Fruit fly (Drosophila melanogaster): Measurements from ENCODE around the gene spz5.

The spz5 gene

dm6 chr3L:2879827-2880131 lies 12.2 kb downstream of the spz5 start (continued):
- TF ChIP-seq Ets21C (GFP tag; optimal IDR thresholded peaks at IDR 0.05) (no peak), CG3032 (tag; optimal IDR thresholded peaks at IDR 0.05) (peak; percentile 82), esn (GFP tag; optimal IDR thresholded peaks at IDR 0.05) (peak; percentile 33), Blimp-1 (GFP tag; optimal IDR thresholded peaks at IDR 0.05) (no peak), fd85E (GFP tag; optimal IDR thresholded peaks at IDR 0.05) (no peak), CG7368 (GFP tag; optimal IDR thresholded peaks at IDR 0.05) (peak; percentile 52), Hr38 (GFP tag; optimal IDR thresholded peaks at IDR 0.05) (no peak), CG6276 (GFP tag; optimal IDR thresholded peaks at IDR 0.05) (peak; percentile 47), acj6 (GFP tag; optimal IDR thresholded peaks at IDR 0.05) (peak; percentile 7), Sox102F (GFP tag; optimal IDR thresholded peaks at IDR 0.05) (no peak), cyc (GFP tag; optimal IDR thresholded peaks at IDR 0.05) (peak; percentile 66), Sox15 (GFP tag; optimal IDR thresholded peaks at IDR 0.05) (no peak), Eip75B (GFP tag; optimal IDR thresholded peaks at IDR 0.05) (peak; percentile 61), Smox (GFP tag; optimal IDR thresholded peaks at IDR 0.05) (no peak), eg (GFP tag; IDR thresholded peaks at IDR 0.05) (peak; percentile 86), CG32006 (GFP tag; optimal IDR thresholded peaks at IDR 0.05) (peak; percentile 45), CG6854 (GFP tag; optimal IDR thresholded peaks at IDR 0.05) (no peak), lz (GFP tag; optimal IDR thresholded peaks at IDR 0.05) (peak; percentile 48), dac (GFP tag; optimal IDR thresholded peaks at IDR 0.05) (no peak), CG8319 (GFP tag; optimal IDR thresholded peaks at IDR 0.05) (peak; percentile 13), CG11294 (GFP tag; IDR thresholded peaks at IDR 0.05) (peak; percentile 81), CG31627 (GFP tag; optimal IDR thresholded peaks at IDR 0.05) (peak; percentile 8), fkh (GFP tag; optimal IDR thresholded peaks at IDR 0.05) (no peak), CG10669 (GFP tag; optimal IDR thresholded peaks at IDR 0.05) (peak; percentile 80), Ets96B (tag; optimal IDR thresholded peaks at IDR 0.05) (peak; percentile 80), CG8632 (GFP tag; optimal IDR thresholded peaks at IDR 0.05) (no peak), CG34406 (GFP tag; optimal IDR thresholded peaks at IDR 0.05) (no peak), Met (GFP tag; optimal IDR thresholded peaks at IDR 0.05) (peak; percentile 18)

DNA sequence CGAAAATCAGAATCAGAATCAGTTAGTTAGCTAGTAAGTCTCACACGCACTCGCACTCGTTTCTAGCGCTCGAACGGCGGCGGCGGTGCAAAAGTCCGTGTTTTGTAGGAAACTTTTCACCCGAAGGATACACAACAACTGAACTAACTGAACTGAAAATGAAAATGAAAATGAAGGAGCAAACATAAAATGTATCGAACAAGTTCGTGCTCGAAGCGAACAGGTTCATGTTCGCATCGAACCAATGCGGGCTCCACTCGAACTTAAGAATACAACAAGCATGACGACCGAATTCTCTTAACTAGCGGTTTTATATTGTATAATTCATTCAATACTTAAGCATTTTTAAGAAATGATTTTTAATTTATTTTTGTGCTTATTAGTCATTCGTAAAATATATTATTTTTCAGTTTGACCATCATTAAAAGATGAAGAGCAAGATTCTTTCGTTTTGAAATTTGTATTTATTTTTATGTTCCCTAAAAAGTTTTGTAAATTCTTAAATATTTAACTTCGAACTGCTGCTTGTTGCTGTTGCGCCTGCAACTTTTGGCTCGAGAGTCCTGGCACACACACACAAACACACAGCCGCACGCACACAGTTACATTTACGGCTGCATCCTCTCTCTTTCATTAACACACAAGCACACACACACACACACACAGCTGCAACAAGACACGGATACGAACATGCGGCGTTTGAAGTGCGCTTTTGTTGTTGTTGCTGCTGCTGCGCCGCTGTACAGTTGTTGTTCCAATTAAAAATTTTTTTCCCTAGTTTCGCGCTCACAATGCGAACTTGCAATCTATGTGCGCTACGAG lies 12.8 kb downstream of the spz5 start, which contains the start of gene Tet:
Gene Tet, minus strand, starts transcription at position 154 of the 822 bp plus-strand sequence.
- no peak for TF ChIP-seq svp (GFP tag)
- TF ChIP-seq salr (GFP tag; optimal IDR thresholded peaks at IDR 0.05), result no peak
- TF ChIP-seq Sox14 (GFP tag; optimal IDR thresholded peaks at IDR 0.05), result no peak
- TF ChIP-seq Lpt (GFP tag; optimal IDR thresholded peaks at IDR 0.05), result no peak
- TF ChIP-seq ss (GFP tag; optimal IDR thresholded peaks at IDR 0.05), result no peak
- TF ChIP-seq CG8119 (GFP tag; IDR thresholded peaks at IDR 0.05), result no peak
- TF ChIP-seq Hr38 (GFP tag; optimal IDR thresholded peaks at IDR 0.05), result no peak
- TF ChIP-seq Eip78C (GFP tag), result peak; percentile 34
- no peak for TF ChIP-seq cyc (GFP tag; optimal IDR thresholded peaks at IDR 0.05)

DNA sequence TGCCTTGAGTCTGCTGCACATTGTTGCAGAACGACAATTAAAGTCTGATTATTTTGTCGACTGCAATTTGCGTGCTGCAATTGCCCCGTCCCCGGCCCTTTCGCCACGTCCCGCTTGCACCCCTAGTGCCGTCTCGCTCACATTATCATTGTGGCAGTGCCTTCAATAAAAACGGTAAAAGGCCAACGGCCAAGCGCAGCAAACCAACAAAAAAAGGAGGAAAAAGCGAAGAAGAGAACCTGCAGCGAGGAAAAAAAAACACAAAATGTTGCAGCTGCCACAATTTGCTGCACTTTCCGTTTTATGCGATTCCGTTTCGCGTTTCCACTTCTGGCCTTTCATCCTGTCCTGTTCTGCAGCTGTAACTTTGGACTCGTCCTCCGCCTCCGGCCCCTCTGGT lies 17.9 kb downstream of the spz5 start:
- TF ChIP-seq vri (GFP tag; optimal IDR thresholded peaks at IDR 0.05) (no peak), CG6808 (GFP tag; optimal IDR thresholded peaks at IDR 0.05) (peak; percentile 27), fd59A (GFP tag; optimal IDR thresholded peaks at IDR 0.05) (no peak), pdm3 (GFP tag; optimal IDR thresholded peaks at IDR 0.05) (no peak), dsx (GFP tag; optimal IDR thresholded peaks at IDR 0.05; ENCODE audit: poor library complexity, severe bottlenecking) (peak; percentile 70), svp (GFP tag) (peak; percentile 40), CG3919 (GFP tag; optimal IDR thresholded peaks at IDR 0.05) (no peak), CG8119 (GFP tag; IDR thresholded peaks at IDR 0.05) (no peak), Eip75B (GFP tag; optimal IDR thresholded peaks at IDR 0.05) (no peak), Gug (GFP tag; IDR thresholded peaks at IDR 0.05) (no peak), CG6854 (GFP tag; optimal IDR thresholded peaks at IDR 0.05) (peak; percentile 77), Blimp-1 (GFP tag; optimal IDR thresholded peaks at IDR 0.05) (peak; percentile 80), Smox (GFP tag; optimal IDR thresholded peaks at IDR 0.05) (no peak), OdsH (GFP tag; optimal IDR thresholded peaks at IDR 0.05) (no peak), CG10631 (GFP tag; optimal IDR thresholded peaks at IDR 0.05) (no peak), CG11902 (GFP tag; optimal IDR thresholded peaks at IDR 0.05) (no peak), dac (GFP tag; optimal IDR thresholded peaks at IDR 0.05) (no peak), Hr4 (GFP tag; optimal IDR thresholded peaks at IDR 0.05) (no peak), Ets21C (GFP tag; optimal IDR thresholded peaks at IDR 0.05) (no peak), CG6163 (GFP tag; IDR thresholded peaks at IDR 0.05) (peak; percentile 35; the same call in 2 of the 3 replicates), fd85E (GFP tag; optimal IDR thresholded peaks at IDR 0.05) (no peak), CG34406 (GFP tag; optimal IDR thresholded peaks at IDR 0.05) (no peak), net (GFP tag; optimal IDR thresholded peaks at IDR 0.05) (peak; percentile 4)
